Fruit fly (Drosophila melanogaster) S2 (cell line): ENCODE data around the gene CG12016.

Experiments used
- CG8478 ChIP-seq: fragments of >200 bp; optimal IDR thresholded peaks from 2 replicates; lab custom pipeline; 2018
- CTCF ChIP-seq, 2 experiments: fragments of >200 bp; optimal IDR thresholded peaks; 2 replicates each; lab custom pipeline; 2018

dm6 chr3L:3335688-3336087 is 16.3 kb downstream of the CG12016 start, which contains the start of gene Drsl1:
- TF ChIP-seq CG8478 (no peak), CTCF (optimal IDR thresholded peaks at IDR 0.05; lab: Kevin White, UChicago) (no peak)
